Worm (Caenorhabditis elegans): ENCODE measurements around the gene cpt-3.

The cpt-3 gene

DNA sequence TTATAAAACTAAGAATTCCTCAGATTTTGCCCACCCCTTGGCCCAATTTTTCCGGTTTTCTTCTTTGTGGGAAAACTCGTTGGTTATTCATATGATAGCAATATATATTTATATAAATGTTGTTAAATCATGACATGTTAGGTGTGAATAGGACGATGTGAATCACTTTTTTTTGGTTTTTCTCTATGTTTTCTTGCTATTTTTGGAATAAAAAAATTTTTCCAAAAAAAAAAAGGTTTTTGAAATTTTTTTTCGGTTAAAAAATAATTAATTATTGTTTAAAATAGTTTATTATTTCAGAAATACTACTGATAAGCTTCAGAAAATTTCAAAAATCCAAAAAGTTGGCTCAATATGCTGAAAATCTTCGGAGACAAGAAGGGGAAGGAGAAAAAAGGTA lies 9.8 kb downstream of the cpt-3 start, which contains the start of gene Y48G9A.9:
TSS of gene Y48G9A.9 (plus strand) at position 301 of the 400 bp plus-strand sequence.
- TF ChIP-seq W03F9.2 (tag; optimal IDR thresholded peaks at IDR 0.05): no peak
- TF ChIP-seq him-1 (tag; optimal IDR thresholded peaks at IDR 0.05): no peak
- TF ChIP-seq dao-5 (tag; optimal IDR thresholded peaks at IDR 0.05): no peak

- TF ChIP-seq him-1 (tag; optimal IDR thresholded peaks at IDR 0.05) (no peak), dao-5 (tag; optimal IDR thresholded peaks at IDR 0.05) (no peak), W03F9.2 (tag; optimal IDR thresholded peaks at IDR 0.05) (no peak)
These were observed 15.6 kb downstream of the cpt-3 start for ce11 chrIII:2098185-2098584.

ce11 chrIII:2099808-2100366 lies 17.3 kb downstream of the cpt-3 start:
- TF ChIP-seq him-1 (tag; optimal IDR thresholded peaks at IDR 0.05): no peak
- TF ChIP-seq dao-5 (tag; optimal IDR thresholded peaks at IDR 0.05): no peak
- no peak for TF ChIP-seq W03F9.2 (tag; optimal IDR thresholded peaks at IDR 0.05)

DNA sequence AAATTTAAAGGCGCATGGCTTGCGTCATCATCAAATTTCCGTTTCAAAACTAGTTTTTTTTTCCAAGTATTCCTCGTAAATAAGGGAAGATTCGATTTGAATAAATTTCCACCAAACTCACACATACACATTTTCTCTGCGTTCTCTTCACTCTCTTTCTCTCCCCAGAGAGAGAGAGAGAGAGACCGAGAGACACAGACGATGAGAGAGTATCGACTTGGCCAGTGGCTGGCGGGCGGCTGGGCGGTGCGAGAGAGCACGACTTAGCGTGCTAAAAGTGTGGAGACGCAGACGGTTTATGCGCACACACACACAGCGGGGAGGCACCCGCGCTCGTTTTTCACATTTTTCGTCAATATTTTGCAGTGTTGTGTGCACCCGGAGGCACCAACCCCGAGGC lies 18.2 kb downstream of the cpt-3 start:
- TF ChIP-seq him-1 (tag; optimal IDR thresholded peaks at IDR 0.05) (no peak), dao-5 (tag; optimal IDR thresholded peaks at IDR 0.05) (no peak), W03F9.2 (tag; optimal IDR thresholded peaks at IDR 0.05) (no peak)

- no peak for TF ChIP-seq dao-5 (tag; optimal IDR thresholded peaks at IDR 0.05)
- TF ChIP-seq him-1 (tag; optimal IDR thresholded peaks at IDR 0.05): no peak
- no peak for TF ChIP-seq W03F9.2 (tag; optimal IDR thresholded peaks at IDR 0.05)
These were observed 18.7 kb downstream of the cpt-3 start for ce11 chrIII:2101310-2101709.

- TF ChIP-seq W03F9.2 (tag; optimal IDR thresholded peaks at IDR 0.05): peak; percentile 45
- TF ChIP-seq dao-5 (tag; optimal IDR thresholded peaks at IDR 0.05): no peak
- no peak for TF ChIP-seq him-1 (tag; optimal IDR thresholded peaks at IDR 0.05)
These were observed 19.3 kb downstream of the cpt-3 start, which contains the start of gene ppk-2 for ce11 chrIII:2101895-2102345. Gene ppk-2 (plus strand): TSS chrIII:2102295.

- no peak for TF ChIP-seq him-1 (tag; optimal IDR thresholded peaks at IDR 0.05)
- no peak for TF ChIP-seq dao-5 (tag; optimal IDR thresholded peaks at IDR 0.05)
- no peak for TF ChIP-seq W03F9.2 (tag; optimal IDR thresholded peaks at IDR 0.05)
These were observed 23.3 kb downstream of the cpt-3 start for ce11 chrIII:2105935-2106334.

- TF ChIP-seq W03F9.2 (tag; optimal IDR thresholded peaks at IDR 0.05) (no peak), dao-5 (tag; optimal IDR thresholded peaks at IDR 0.05) (no peak), him-1 (tag; optimal IDR thresholded peaks at IDR 0.05) (no peak)
These were observed 27.6 kb downstream of the cpt-3 start, which contains the start of gene Y48G9A.7 for ce11 chrIII:2110249-2110648. Gene Y48G9A.7 (plus strand): TSS chrIII:2110549.

DNA sequence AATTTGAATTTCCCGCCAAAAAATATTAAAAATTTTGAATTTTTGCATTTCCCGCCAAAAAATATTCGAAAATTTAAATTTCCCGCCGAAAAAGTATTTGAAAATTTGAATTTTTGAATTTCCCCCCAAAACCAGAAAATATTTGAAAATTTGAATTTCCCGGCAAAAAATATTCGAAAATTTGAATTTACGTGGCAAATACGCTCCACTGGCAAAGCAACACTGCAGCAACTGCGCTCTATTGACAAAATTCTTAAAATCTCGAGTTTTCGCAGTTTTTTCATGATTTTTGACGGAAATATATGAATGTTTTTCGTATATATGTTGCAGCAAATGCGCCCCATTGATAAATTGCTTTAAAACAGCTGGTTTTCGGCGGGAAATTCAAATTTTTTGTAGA lies 28.8 kb downstream of the cpt-3 start:
- TF ChIP-seq dao-5 (tag; optimal IDR thresholded peaks at IDR 0.05) (no peak), W03F9.2 (tag; optimal IDR thresholded peaks at IDR 0.05) (no peak), him-1 (tag; optimal IDR thresholded peaks at IDR 0.05) (no peak)

ce11 chrIII:2112009-2112408 lies 29.4 kb downstream of the cpt-3 start:
- TF ChIP-seq dao-5 (tag; optimal IDR thresholded peaks at IDR 0.05) (no peak), W03F9.2 (tag; optimal IDR thresholded peaks at IDR 0.05) (no peak), him-1 (tag; optimal IDR thresholded peaks at IDR 0.05) (no peak)

- TF ChIP-seq him-1 (tag; optimal IDR thresholded peaks at IDR 0.05): no peak
- no peak for TF ChIP-seq W03F9.2 (tag; optimal IDR thresholded peaks at IDR 0.05)
- TF ChIP-seq dao-5 (tag; optimal IDR thresholded peaks at IDR 0.05): no peak
These were observed 30.1 kb downstream of the cpt-3 start for ce11 chrIII:2112601-2113176.

- no peak for TF ChIP-seq him-1 (tag; optimal IDR thresholded peaks at IDR 0.05)
- TF ChIP-seq dao-5 (tag; optimal IDR thresholded peaks at IDR 0.05): no peak
- no peak for TF ChIP-seq W03F9.2 (tag; optimal IDR thresholded peaks at IDR 0.05)
These were observed 32.7 kb downstream of the cpt-3 start for ce11 chrIII:2115322-2115721.

DNA sequence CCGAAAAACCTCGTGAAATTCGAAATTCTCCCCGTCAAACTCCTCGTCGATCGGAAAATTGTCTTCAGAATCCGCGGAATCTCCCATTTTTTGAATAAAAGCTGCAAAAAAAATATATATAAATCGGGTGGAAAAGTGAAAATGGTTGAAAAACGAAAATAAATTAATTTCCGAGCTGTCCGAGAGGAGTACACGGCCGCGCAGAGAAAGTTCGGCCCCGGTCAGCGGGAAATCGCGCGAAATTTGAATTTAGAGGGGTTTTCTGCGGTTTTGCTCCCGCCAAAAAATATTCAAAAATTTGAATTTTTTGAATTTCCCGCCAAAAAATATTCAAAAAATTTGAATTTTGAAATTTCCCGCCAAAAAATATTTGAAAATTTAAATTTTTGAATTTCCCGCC lies 34.2 kb downstream of the cpt-3 start, which contains the start of gene Y48G9A.11:
TSS of gene Y48G9A.11 (minus strand) at position 101 of the 400 bp plus-strand sequence.
- TF ChIP-seq him-1 (tag; optimal IDR thresholded peaks at IDR 0.05) (no peak), W03F9.2 (tag; optimal IDR thresholded peaks at IDR 0.05) (no peak), dao-5 (tag; optimal IDR thresholded peaks at IDR 0.05) (no peak)

ce11 chrIII:2117541-2117940 lies 34.9 kb downstream of the cpt-3 start, which contains the start of gene Y48G9A.6:
Gene Y48G9A.6 (plus strand): TSS chrIII:2117841.
- TF ChIP-seq dao-5 (tag; optimal IDR thresholded peaks at IDR 0.05): no peak
- no peak for TF ChIP-seq W03F9.2 (tag; optimal IDR thresholded peaks at IDR 0.05)
- no peak for TF ChIP-seq him-1 (tag; optimal IDR thresholded peaks at IDR 0.05)
